Fruit fly (Drosophila melanogaster): ENCODE results near the gene Fadd.

- no peak for TF ChIP-seq CG17328 (GFP tag; IDR thresholded peaks at IDR 0.05)
- no peak for TF ChIP-seq Ets97D (GFP tag; optimal IDR thresholded peaks at IDR 0.05)
- TF ChIP-seq D (optimal IDR thresholded peaks at IDR 0.05), result no peak
- no peak for TF ChIP-seq D (GFP tag; optimal IDR thresholded peaks at IDR 0.05)
- no peak for TF ChIP-seq CG10979 (tag; optimal IDR thresholded peaks at IDR 0.05)
Observed at dm6 chr3R:22072553-22072952, 38.3 kb downstream of the Fadd start.

Measured in whole organism, embryonic.